Worm (Caenorhabditis elegans) whole organism, L4 larva: Measurements from ENCODE around the gene hsp-75.
A peak's percentile ranks its signal among the peaks of the same experiment; 100 is the strongest.

ENCODE experiments used
- F10B5.3 ChIP-seq: sonication (generic microtip); optimal IDR thresholded peaks from 2 replicates; lab custom pipeline; 2016; ENCODE audit warnings: mild to moderate bottlenecking, missing genetic modification characterization, missing compliant biosample characterization
- F37D6.2 ChIP-seq: sonication (generic microtip); optimal IDR thresholded peaks from 2 replicates; lab custom pipeline; 2016; ENCODE audit warnings: mild to moderate bottlenecking, missing genetic modification characterization, missing compliant biosample characterization
- F49E8.2 ChIP-seq: sonication (generic microtip); optimal IDR thresholded peaks from 2 replicates; lab custom pipeline; 2016; ENCODE audit warnings: missing compliant biosample characterization, mild to moderate bottlenecking, missing genetic modification characterization, borderline replicate concordance
- R02D3.7 ChIP-seq: fragments of 150-350 bp; sonication (generic microtip); optimal IDR thresholded peaks from 3 replicates; lab custom pipeline; 2014; ENCODE audit warnings: missing biosample characterization, missing genetic modification characterization
- T20F7.1 ChIP-seq: fragments of 200-800 bp; sonication (Bioruptor generic); optimal IDR thresholded peaks from 2 replicates; lab custom pipeline; 2018; ENCODE audit warnings: mild to moderate bottlenecking, missing genetic modification characterization, missing compliant biosample characterization
- Y105C5A.15 ChIP-seq: fragments of 200-800 bp; sonication (Bioruptor generic); IDR thresholded peaks from 2 replicates; pipeline ENCODE4 v1.3.6; 2022; ENCODE audit warnings: missing genetic modification characterization, missing compliant biosample characterization
- Y5F2A.4 ChIP-seq: fragments of 200-800 bp; sonication (Bioruptor generic); optimal IDR thresholded peaks from 2 replicates; lab custom pipeline; 2018; ENCODE audit warnings: mild to moderate bottlenecking, missing genetic modification characterization, missing compliant biosample characterization
- Y75B8A.6 ChIP-seq: fragments of 200-800 bp; sonication (Bioruptor generic); IDR thresholded peaks from 2 replicates; pipeline ENCODE4 v1.3.6; 2022; ENCODE audit warnings: missing genetic modification reagents, missing genetic modification characterization, missing compliant biosample characterization
- ZK337.2 ChIP-seq: fragments of 200-800 bp; sonication (Bioruptor generic); IDR thresholded peaks from 2 replicates; pipeline ENCODE4 v1.3.6; 2022; ENCODE audit warnings: missing genetic modification reagents, missing genetic modification characterization, missing compliant biosample characterization
- aha-1 ChIP-seq: fragments of 150-350 bp; peaks from one replicate; lab custom pipeline; 2014; ENCODE audit warnings: missing biosample characterization, missing genetic modification characterization
- ama-1 ChIP-seq: fragments of 150-350 bp; optimal IDR thresholded peaks from 2 replicates; lab custom pipeline; 2014; ENCODE audit warnings: inconsistent platforms, mixed read lengths
- arid-1 ChIP-seq: fragments of 200-800 bp; sonication (Bioruptor generic); conservative IDR thresholded peaks from 2 replicates; pipeline ENCODE4 v1.3.6; 2022; ENCODE audit warnings: missing genetic modification reagents, missing genetic modification characterization, missing compliant biosample characterization
- attf-4 ChIP-seq: sonication (generic microtip); optimal IDR thresholded peaks from 3 replicates; lab custom pipeline; 2017; ENCODE audit warnings: missing biosample characterization, missing genetic modification characterization
- ceh-32 ChIP-seq: sonication (generic microtip); optimal IDR thresholded peaks from 2 replicates; lab custom pipeline; 2016; ENCODE audit warnings: mild to moderate bottlenecking, missing genetic modification characterization, missing compliant biosample characterization; ENCODE audit not compliant: poor library complexity
- ceh-44 ChIP-seq: fragments of 200-800 bp; sonication (Bioruptor generic); IDR thresholded peaks from 2 replicates; pipeline ENCODE4 v1.3.6; 2022; ENCODE audit warnings: missing genetic modification reagents, missing genetic modification characterization, missing compliant biosample characterization
- daf-16 ChIP-seq, 3 experiments: sonication (generic microtip); optimal IDR thresholded peaks; 2 replicates each; lab custom pipeline; 2016 to 2017; ENCODE audit warnings: missing genetic modification characterization in 3 of 3, missing genetic modification reagents in 3 of 3, mild to moderate bottlenecking in 2 of 3, missing compliant biosample characterization in 2 of 3, missing biosample characterization in 1 of 3, moderate library complexity in 1 of 3
- daf-19 ChIP-seq: fragments of 200-800 bp; sonication (Bioruptor generic); conservative IDR thresholded peaks from 2 replicates; pipeline ENCODE4 v1.3.6; 2022; ENCODE audit warnings: missing genetic modification characterization, missing compliant biosample characterization
- dpl-1 ChIP-seq: fragments of 150-350 bp; optimal IDR thresholded peaks from 2 replicates; lab custom pipeline; 2014; ENCODE audit warnings: missing biosample characterization, missing genetic modification reagents, missing genetic modification characterization
- egl-43 ChIP-seq: fragments of 200-800 bp; sonication (Bioruptor generic); IDR thresholded peaks from 2 replicates; pipeline ENCODE4 v1.3.6; 2022; ENCODE audit warnings: missing genetic modification reagents, missing genetic modification characterization, missing compliant biosample characterization
- fkh-10 ChIP-seq: fragments of 150-350 bp; optimal IDR thresholded peaks from 2 replicates; lab custom pipeline; 2014; ENCODE audit warnings: missing biosample characterization, missing genetic modification reagents, missing genetic modification characterization
- fos-1 ChIP-seq: fragments of 150-350 bp; optimal IDR thresholded peaks from 2 replicates; lab custom pipeline; 2014; ENCODE audit warnings: missing biosample characterization, missing genetic modification characterization
- hlh-11 ChIP-seq: fragments of 200-800 bp; sonication (Bioruptor generic); optimal IDR thresholded peaks from 2 replicates; lab custom pipeline; 2018; ENCODE audit warnings: mild to moderate bottlenecking, missing genetic modification characterization, missing compliant biosample characterization
- hmg-1.1 ChIP-seq: fragments of 200-800 bp; sonication (Bioruptor generic); IDR thresholded peaks from 2 replicates; pipeline ENCODE4 v1.3.6; 2022; ENCODE audit warnings: missing genetic modification reagents, missing genetic modification characterization, missing compliant biosample characterization
- lim-7 ChIP-seq: fragments of 200-800 bp; sonication (Bioruptor generic); IDR thresholded peaks from 2 replicates; pipeline ENCODE4 v1.3.6; 2022; ENCODE audit warnings: missing genetic modification characterization, missing compliant biosample characterization
- lin-13 ChIP-seq: fragments of 150-350 bp; optimal IDR thresholded peaks from 2 replicates; lab custom pipeline; 2014; ENCODE audit warnings: missing biosample characterization, missing genetic modification reagents, missing genetic modification characterization
- lin-15B ChIP-seq: fragments of 150-350 bp; sonication (generic microtip); optimal IDR thresholded peaks from 3 replicates; lab custom pipeline; 2014; ENCODE audit warnings: missing biosample characterization, missing genetic modification characterization
- lsy-2 ChIP-seq, 2 experiments: fragments of 150-350 bp in 1 of 2; sonication (generic microtip) in 1 of 2; optimal IDR thresholded peaks; 2 replicates each; lab custom pipeline; 2014 to 2017; ENCODE audit warnings: missing biosample characterization in 2 of 2, missing genetic modification characterization in 2 of 2
- madf-9 ChIP-seq: fragments of 200-800 bp; sonication (Bioruptor generic); conservative IDR thresholded peaks from 2 replicates; pipeline ENCODE4 v1.3.6; 2022; ENCODE audit warnings: missing genetic modification reagents, missing genetic modification characterization, missing compliant biosample characterization
- mxl-3 ChIP-seq: fragments of 200-800 bp; sonication (Bioruptor generic); optimal IDR thresholded peaks from 2 replicates; lab custom pipeline; 2018; ENCODE audit warnings: mild to moderate bottlenecking, missing genetic modification characterization, missing compliant biosample characterization
- nhr-10 ChIP-seq: fragments of 150-350 bp; optimal IDR thresholded peaks from 2 replicates; lab custom pipeline; 2014; ENCODE audit warnings: missing biosample characterization, missing genetic modification characterization
- nhr-102 ChIP-seq: sonication (generic microtip); optimal IDR thresholded peaks from 2 replicates; lab custom pipeline; 2016; ENCODE audit warnings: mild to moderate bottlenecking, missing genetic modification characterization, moderate library complexity, missing compliant biosample characterization
- nhr-11 ChIP-seq: fragments of 150-350 bp; optimal IDR thresholded peaks from 2 replicates; lab custom pipeline; 2014; ENCODE audit warnings: missing biosample characterization, missing genetic modification characterization
- nhr-111 ChIP-seq: fragments of 200-800 bp; sonication (Bioruptor generic); optimal IDR thresholded peaks from 2 replicates; lab custom pipeline; 2018; ENCODE audit warnings: mild to moderate bottlenecking, missing genetic modification characterization, missing compliant biosample characterization
- nhr-237 ChIP-seq: sonication (generic microtip); optimal IDR thresholded peaks from 2 replicates; lab custom pipeline; 2017; ENCODE audit warnings: missing biosample characterization, missing genetic modification characterization
- nhr-28 ChIP-seq: fragments of 150-350 bp; optimal IDR thresholded peaks from 2 replicates; lab custom pipeline; 2014; ENCODE audit warnings: missing biosample characterization, missing genetic modification characterization
- nhr-41 ChIP-seq: fragments of 200-800 bp; sonication (Bioruptor generic); IDR thresholded peaks from 2 replicates; pipeline ENCODE4 v1.3.6; 2022; ENCODE audit warnings: missing genetic modification reagents, missing genetic modification characterization, missing compliant biosample characterization
- nhr-76 ChIP-seq: fragments of 150-350 bp; optimal IDR thresholded peaks from 2 replicates; lab custom pipeline; 2014; ENCODE audit warnings: missing biosample characterization, missing genetic modification characterization
- nhr-77 ChIP-seq: fragments of 150-350 bp; optimal IDR thresholded peaks from 2 replicates; lab custom pipeline; 2014; ENCODE audit warnings: missing biosample characterization, missing genetic modification characterization
- pqm-1 ChIP-seq: sonication (generic microtip); optimal IDR thresholded peaks from 2 replicates; lab custom pipeline; 2017; ENCODE audit warnings: missing biosample characterization, missing genetic modification characterization
- rbr-2 ChIP-seq: sonication (generic microtip); optimal IDR thresholded peaks from 2 replicates; lab custom pipeline; 2016; ENCODE audit warnings: missing genotype, missing genetic modification characterization, missing compliant biosample characterization
- tag-97 ChIP-seq: fragments of 200-800 bp; sonication (Bioruptor generic); IDR thresholded peaks from 2 replicates; pipeline ENCODE4 v1.3.6; 2022; ENCODE audit warnings: missing genetic modification characterization, missing compliant biosample characterization
- unc-130 ChIP-seq: sonication (generic microtip); optimal IDR thresholded peaks from 2 replicates; lab custom pipeline; 2016; ENCODE audit warnings: missing genetic modification reagents, missing genetic modification characterization, missing compliant biosample characterization
- unc-39 ChIP-seq: sonication (generic microtip); optimal IDR thresholded peaks from 2 replicates; lab custom pipeline; 2017; ENCODE audit warnings: missing biosample characterization, missing genetic modification characterization
- unc-62 ChIP-seq, 3 experiments: fragments of 150-350 bp in 1 of 3; sonication (generic microtip); optimal IDR thresholded peaks in 2 of 3; peaks in 1 of 3; 1 replicate in 1 of 3; 2 replicates in 2 of 3; lab custom pipeline; 2014 to 2017; ENCODE audit warnings: missing biosample characterization in 3 of 3, missing genetic modification characterization in 3 of 3, missing genetic modification reagents in 3 of 3, missing genotype in 1 of 3
- zfp-2 ChIP-seq: sonication (generic microtip); optimal IDR thresholded peaks from 2 replicates; lab custom pipeline; 2016; ENCODE audit warnings: mild to moderate bottlenecking, missing genetic modification characterization, missing compliant biosample characterization
- zfp-3 ChIP-seq: fragments of 200-800 bp; sonication (Bioruptor generic); conservative IDR thresholded peaks from 2 replicates; pipeline ENCODE4 v1.3.6; 2022; ENCODE audit warnings: missing genetic modification reagents, missing genetic modification characterization, missing compliant biosample characterization
- zip-2 ChIP-seq: fragments of 150-350 bp; optimal IDR thresholded peaks from 2 replicates; lab custom pipeline; 2014; ENCODE audit warnings: missing biosample characterization, missing genetic modification characterization
- ztf-7 ChIP-seq: fragments of 150-350 bp; optimal IDR thresholded peaks from 2 replicates; lab custom pipeline; 2014; ENCODE audit warnings: missing biosample characterization, missing genetic modification characterization

hsp-75 gene

DNA sequence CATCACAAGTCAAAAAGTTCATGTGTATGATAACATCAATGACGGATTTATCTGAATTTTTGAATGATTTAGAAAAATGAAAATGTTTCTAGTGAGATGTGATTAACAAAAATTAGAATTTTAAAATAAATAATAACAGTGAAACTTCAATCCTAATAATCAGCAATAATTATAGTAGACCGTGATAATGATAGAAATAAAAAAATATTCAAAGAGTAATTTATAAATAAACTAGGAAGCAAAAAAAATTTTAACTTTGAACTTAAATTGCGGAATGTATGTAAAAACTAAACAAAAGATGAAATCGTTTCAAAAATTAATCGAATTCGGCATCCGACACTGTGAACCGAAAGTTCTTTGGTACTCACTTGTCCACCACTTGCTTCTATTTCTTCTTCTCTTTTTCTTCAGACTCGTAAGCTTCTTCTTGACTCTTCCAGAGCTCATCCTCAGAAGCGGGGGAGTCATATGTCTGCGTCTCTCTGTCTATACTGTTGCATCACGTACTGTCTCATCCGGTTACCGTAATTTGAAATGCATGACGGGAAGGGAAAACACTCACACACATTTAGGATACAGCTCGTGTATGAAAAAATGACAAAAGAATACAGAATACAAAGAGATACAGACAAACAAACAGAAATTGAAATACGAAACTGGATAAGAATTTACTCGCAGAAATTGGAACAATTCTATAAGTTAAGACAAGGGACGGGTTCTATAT, 33.4 kb downstream of the hsp-75 start, which contains the start of gene mec-14 (continued):
- TF ChIP-seq nhr-28 (tag; lab: Kevin White, UChicago) = no peak

DNA sequence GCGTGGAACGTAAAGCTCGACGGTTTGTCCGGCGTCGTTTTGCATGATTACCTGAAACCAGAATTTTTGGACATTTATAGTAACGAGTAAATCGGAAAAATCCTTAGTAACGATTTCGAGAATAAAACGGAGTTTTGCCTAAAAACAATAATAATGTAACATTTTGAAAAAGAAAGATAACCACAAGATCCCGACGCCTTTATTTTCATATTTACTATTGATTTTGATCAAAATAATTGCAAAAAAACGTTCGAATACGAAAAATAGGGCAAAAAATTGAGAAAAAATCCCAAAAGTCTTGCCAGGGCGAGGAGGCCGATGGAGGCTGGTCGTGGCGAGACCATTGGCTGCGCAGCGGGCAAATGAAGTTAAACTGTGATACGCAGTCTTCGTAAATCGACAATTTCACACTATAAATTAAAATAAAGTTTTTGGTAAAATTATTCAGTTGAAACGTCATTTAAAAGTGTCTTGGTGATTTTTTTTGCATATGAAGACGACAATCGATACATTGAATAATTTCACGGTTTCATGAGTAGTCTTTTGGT, 36.9 kb downstream of the hsp-75 start, which contains the start of gene rps-21:
rps-21 (minus strand) TSS at position 51 of the 548 bp plus-strand sequence.
- TF ChIP-seq Y105C5A.15 (GFP tag; lab: Robert Waterston, UW) = no peak
- no peak for TF ChIP-seq Y75B8A.6 (GFP tag; lab: Robert Waterston, UW)
- TF ChIP-seq egl-43 = no peak
- no peak for TF ChIP-seq fos-1 (tag; lab: Kevin White, UChicago)
- no peak for TF ChIP-seq F10B5.3 (tag; lab: Kevin White, UChicago)
- TF ChIP-seq nhr-76 (tag; lab: Kevin White, UChicago) = no peak
- TF ChIP-seq dpl-1 (GFP tag; lab: Kevin White, UChicago) = peak; percentile 82
- no peak for TF ChIP-seq nhr-10
- peak; percentile 39 for TF ChIP-seq F37D6.2 (tag; lab: Kevin White, UChicago)
- no peak for TF ChIP-seq ceh-44 (GFP tag; lab: Robert Waterston, UW)
- no peak for TF ChIP-seq daf-16 (GFP tag; optimal IDR thresholded peaks at IDR 0.05; lab: Kevin White, UChicago)
- peak; percentile 16 for TF ChIP-seq daf-16 (tag; optimal IDR thresholded peaks at IDR 0.05; lab: Kevin White, UChicago)
- peak; percentile 81 for TF ChIP-seq hmg-1.1 (GFP tag; lab: Robert Waterston, UW)
- TF ChIP-seq Y5F2A.4 (GFP tag; lab: Kevin White, UChicago) = no peak
- TF ChIP-seq ZK337.2 (GFP tag; lab: Robert Waterston, UW) = no peak
- no peak for TF ChIP-seq madf-9
- no peak for TF ChIP-seq ama-1 (lab: Kevin White, UChicago)
- TF ChIP-seq lim-7 (GFP tag; lab: Robert Waterston, UW) = no peak
- peak; percentile 21 for TF ChIP-seq pqm-1
- TF ChIP-seq lin-13 = peak; percentile 58
- peak in 1 of 2 experiments; percentile 77 for TF ChIP-seq unc-62 (GFP tag; optimal IDR thresholded peaks at IDR 0.05 in 1 of 2; lab: Kevin White, UChicago)
- TF ChIP-seq unc-62 (tag; optimal IDR thresholded peaks at IDR 0.05; lab: Kevin White, UChicago) = no peak
- TF ChIP-seq nhr-102 = peak; percentile 15
- TF ChIP-seq lin-15B (tag; lab: Kevin White, UChicago) = no peak
- peak; percentile 91 for TF ChIP-seq nhr-11 (tag; lab: Kevin White, UChicago)
- TF ChIP-seq rbr-2 (tag; lab: Kevin White, UChicago) = peak; percentile 67
- TF ChIP-seq nhr-237 (tag; lab: Kevin White, UChicago) = no peak
- no peak for TF ChIP-seq ztf-7
- no peak for TF ChIP-seq nhr-41 (GFP tag; lab: Robert Waterston, UW)
- no peak for TF ChIP-seq zip-2 (tag; lab: Kevin White, UChicago)
- TF ChIP-seq zfp-3 (GFP tag; lab: Robert Waterston, UW) = no peak
- peak; percentile 9 to 92 for TF ChIP-seq lsy-2 (tag; optimal IDR thresholded peaks at IDR 0.05; lab: Kevin White, UChicago)
- peak; percentile 64 for TF ChIP-seq nhr-77 (tag; lab: Kevin White, UChicago)
- TF ChIP-seq ceh-32 (tag; lab: Kevin White, UChicago) = no peak
- no peak for TF ChIP-seq attf-4 (tag; lab: Kevin White, UChicago)
- peak; percentile 94 for TF ChIP-seq zfp-2
- TF ChIP-seq fkh-10 = peak; percentile 9
- 0 out of 2 replicates have a peak, but pooled peaks have one; percentile 23 for TF ChIP-seq arid-1 (GFP tag; lab: Robert Waterston, UW)
- no peak for TF ChIP-seq tag-97 (GFP tag; lab: Robert Waterston, UW)
- TF ChIP-seq T20F7.1 (GFP tag; lab: Kevin White, UChicago) = peak; percentile 78
- TF ChIP-seq daf-19 = no peak
- no peak for TF ChIP-seq F49E8.2
- TF ChIP-seq hlh-11 (tag; lab: Kevin White, UChicago) = peak; percentile 69
- TF ChIP-seq unc-39 (tag; lab: Kevin White, UChicago) = no peak
- no peak for TF ChIP-seq aha-1 (tag; lab: Kevin White, UChicago)
- TF ChIP-seq R02D3.7 (tag; lab: Kevin White, UChicago) = peak; percentile 84
- no peak for TF ChIP-seq mxl-3 (GFP tag; lab: Kevin White, UChicago)
- TF ChIP-seq unc-130 (GFP tag; lab: Kevin White, UChicago) = peak; percentile 38
- TF ChIP-seq nhr-111 (GFP tag; lab: Kevin White, UChicago) = no peak
